Worm (Caenorhabditis elegans): ENCODE data around the gene T24C2.5.

The T24C2.5 gene

ce11 chrX:14577579-14578127 is 43.4 kb downstream of the T24C2.5 start, which contains the start of gene let-4:
let-4 (plus strand) TSS chrX:14577935.
- TF ChIP-seq ztf-4 (tag; optimal IDR thresholded peaks at IDR 0.05) (no peak), snpc-4 (tag; optimal IDR thresholded peaks at IDR 0.05) (no peak), mdl-1 (tag; optimal IDR thresholded peaks at IDR 0.05) (no peak), lsy-2 (tag; optimal IDR thresholded peaks at IDR 0.05) (no peak), nhr-23 (tag; optimal IDR thresholded peaks at IDR 0.05) (no peak), fos-1 (tag; optimal IDR thresholded peaks at IDR 0.05) (no peak), ztf-1 (GFP tag; conservative IDR thresholded peaks at IDR 0.05) (no peak), F13H6.1 (tag; optimal IDR thresholded peaks at IDR 0.05) (no peak), gmeb-1 (tag; optimal IDR thresholded peaks at IDR 0.05) (no peak), peb-1 (tag; optimal IDR thresholded peaks at IDR 0.05) (no peak), nhr-10 (tag; optimal IDR thresholded peaks at IDR 0.05) (no peak), ceh-16 (tag; optimal IDR thresholded peaks at IDR 0.05) (no peak), R02D3.7 (tag; optimal IDR thresholded peaks at IDR 0.05) (no peak), sma-9 (GFP tag; optimal IDR thresholded peaks at IDR 0.05) (no peak), sma-9 (tag; optimal IDR thresholded peaks at IDR 0.05) (no peak), nhr-237 (tag; optimal IDR thresholded peaks at IDR 0.05) (no peak)

ce11 chrX:14580853-14581252 is 46.6 kb downstream of the T24C2.5 start:
- no peak for TF ChIP-seq unc-55 (GFP tag; optimal IDR thresholded peaks at IDR 0.05)
- peak; percentile 78 for TF ChIP-seq blmp-1 (tag; optimal IDR thresholded peaks at IDR 0.05; ENCODE audit: insufficient read depth)

DNA sequence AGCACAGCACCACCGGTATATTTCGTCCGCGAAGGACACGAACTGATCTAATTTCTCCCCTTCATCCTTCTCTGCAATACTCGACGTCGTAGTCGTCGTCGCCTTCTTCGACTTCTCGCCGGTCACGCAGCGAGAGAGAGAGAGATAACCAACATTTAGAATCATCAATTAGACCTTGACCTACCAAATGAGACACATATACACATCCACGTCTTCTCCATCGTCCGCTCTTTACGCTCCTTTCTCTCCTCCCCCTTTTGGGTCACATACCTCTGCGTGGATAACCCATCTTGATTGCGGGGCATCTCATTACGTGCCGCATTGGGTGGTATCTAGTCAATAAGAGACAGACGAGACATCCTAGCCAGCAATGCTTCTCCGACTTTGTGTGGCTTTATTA is 47.2 kb downstream of the T24C2.5 start, which contains the start of gene sym-1:
sym-1 (plus strand) TSS at position 194 of the 400 bp plus-strand sequence.
- TF ChIP-seq nhr-21 (tag; optimal IDR thresholded peaks at IDR 0.05), result peak; percentile 64
- TF ChIP-seq blmp-1 (tag; optimal IDR thresholded peaks at IDR 0.05; ENCODE audit: insufficient read depth), result peak; percentile 37
- peak; percentile 25 for TF ChIP-seq sem-4 (tag; optimal IDR thresholded peaks at IDR 0.05)
- TF ChIP-seq sma-9 (GFP tag; optimal IDR thresholded peaks at IDR 0.05), result peak; percentile 62
- TF ChIP-seq sma-9 (tag; optimal IDR thresholded peaks at IDR 0.05), result no peak
- TF ChIP-seq mbf-1 (tag; optimal IDR thresholded peaks at IDR 0.05), result no peak
- TF ChIP-seq ceh-16 (tag; optimal IDR thresholded peaks at IDR 0.05), result peak; percentile 60
- TF ChIP-seq lsy-2 (tag; optimal IDR thresholded peaks at IDR 0.05), result peak in 1 of 2 experiments; percentile 12
- TF ChIP-seq elt-3 (tag; optimal IDR thresholded peaks at IDR 0.05), result no peak
- TF ChIP-seq elt-1 (tag; optimal IDR thresholded peaks at IDR 0.05), result peak; percentile 22
- peak; percentile 18 for TF ChIP-seq fos-1 (tag; optimal IDR thresholded peaks at IDR 0.05)
- TF ChIP-seq sma-3 (GFP tag; optimal IDR thresholded peaks at IDR 0.05), result peak; percentile 7
- TF ChIP-seq C34F6.9 (tag; optimal IDR thresholded peaks at IDR 0.05), result no peak
- no peak for TF ChIP-seq ztf-11 (tag; optimal IDR thresholded peaks at IDR 0.05)
- peak; percentile 2 for TF ChIP-seq nhr-25 (tag; optimal IDR thresholded peaks at IDR 0.05)
- no peak for TF ChIP-seq zag-1 (tag; optimal IDR thresholded peaks at IDR 0.05)

DNA sequence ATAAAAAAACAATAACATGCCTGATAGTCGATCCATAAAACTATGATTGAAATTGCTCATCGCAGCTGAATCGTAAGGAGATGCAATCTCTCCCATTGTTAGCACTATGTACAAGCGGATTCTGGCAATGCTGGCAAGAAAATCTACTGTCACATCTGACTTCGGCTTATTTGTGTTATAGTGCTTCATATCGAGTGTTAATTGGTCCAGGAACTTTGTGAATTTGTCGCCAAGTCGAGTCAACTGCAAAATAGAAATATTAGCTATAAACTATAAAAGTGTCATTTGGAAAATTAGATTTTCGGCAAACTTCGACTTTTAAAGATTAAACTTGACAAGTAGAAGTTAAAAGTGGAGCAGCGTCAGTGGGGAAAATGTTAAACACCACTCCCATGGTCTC is 50.1 kb downstream of the T24C2.5 start:
- no peak for TF ChIP-seq C34F6.9 (tag; optimal IDR thresholded peaks at IDR 0.05)
- no peak for TF ChIP-seq lin-13 (GFP tag; optimal IDR thresholded peaks at IDR 0.05)
- TF ChIP-seq nhr-21 (tag; optimal IDR thresholded peaks at IDR 0.05), result peak; percentile 33

Data from whole organism, L2 larva.